Fruit fly (Drosophila melanogaster) whole organism, embryonic: ENCODE results near the gene Rnp4F.

Experiments used
- Atf-2 ChIP-seq: fragments of 200-800 bp; sonication (Bioruptor generic); optimal IDR thresholded peaks from 2 replicates; lab custom pipeline; 2016; ENCODE audit warnings: missing biosample characterization, missing genetic modification characterization
- CG10462 ChIP-seq: fragments of 200-800 bp; sonication (Bioruptor generic); optimal IDR thresholded peaks from 2 replicates; lab custom pipeline; 2016; ENCODE audit warnings: missing biosample characterization, missing genetic modification characterization
- CG11696 ChIP-seq: fragments of 200-800 bp; sonication (Bioruptor generic); IDR thresholded peaks from 2 replicates; pipeline ENCODE4 v1.3.6; 2022; ENCODE audit warnings: missing biosample characterization, missing genetic modification characterization
- CG12104 ChIP-seq: fragments of 200-800 bp; sonication (Bioruptor generic); optimal IDR thresholded peaks from 3 replicates; lab custom pipeline; 2016; ENCODE audit warnings: missing biosample characterization, missing genetic modification characterization
- CG12769 ChIP-seq: fragments of 200-800 bp; sonication (Bioruptor generic); optimal IDR thresholded peaks from 2 replicates; lab custom pipeline; 2019; ENCODE audit warnings: missing biosample characterization, mild to moderate bottlenecking, missing genetic modification characterization, moderate library complexity
- CG15011 ChIP-seq: fragments of 200-800 bp; sonication (Bioruptor generic); optimal IDR thresholded peaks from 3 replicates; lab custom pipeline; 2018; ENCODE audit warnings: missing biosample characterization, mild to moderate bottlenecking, missing genetic modification characterization
- CG15601 ChIP-seq: fragments of 200-800 bp; sonication (Bioruptor generic); optimal IDR thresholded peaks from 3 replicates; lab custom pipeline; 2019; ENCODE audit warnings: missing biosample characterization, mild to moderate bottlenecking, missing genetic modification characterization, moderate library complexity
- CG2120 ChIP-seq: fragments of 200-800 bp; sonication (Bioruptor generic); optimal IDR thresholded peaks from 3 replicates; lab custom pipeline; 2016; ENCODE audit warnings: missing biosample characterization, missing genetic modification characterization
- CG2129 ChIP-seq: fragments of 200-800 bp; sonication (Bioruptor generic); IDR thresholded peaks from 2 replicates; pipeline ENCODE4 v1.3.6; 2022; ENCODE audit warnings: missing biosample characterization, missing genetic modification characterization; ENCODE audit not compliant: partially characterized antibody
- CG31388 ChIP-seq: fragments of 200-800 bp; sonication (Bioruptor generic); optimal IDR thresholded peaks from 2 replicates; lab custom pipeline; 2016; ENCODE audit warnings: missing biosample characterization, missing genetic modification characterization
- CG32532 ChIP-seq: fragments of 200-800 bp; sonication (Bioruptor generic); IDR thresholded peaks from 2 replicates; pipeline ENCODE4 v1.3.6; 2022; ENCODE audit warnings: missing biosample characterization, missing genetic modification characterization
- CG4328 ChIP-seq: fragments of 200-800 bp; sonication (Bioruptor generic); optimal IDR thresholded peaks from 3 replicates; lab custom pipeline; 2017; ENCODE audit warnings: missing biosample characterization, missing genetic modification reagents, missing genetic modification characterization
- CG4707 ChIP-seq: fragments of 200-800 bp; sonication (Bioruptor generic); optimal IDR thresholded peaks from 2 replicates; lab custom pipeline; 2018; ENCODE audit warnings: missing biosample characterization, mild to moderate bottlenecking, missing genetic modification characterization, moderate library complexity
- CG4820 ChIP-seq: fragments of 200-800 bp; sonication (Bioruptor generic); optimal IDR thresholded peaks from 3 replicates; lab custom pipeline; 2016; ENCODE audit warnings: missing biosample characterization, missing genetic modification characterization
- CG7271 ChIP-seq: fragments of 200-800 bp; sonication (Bioruptor generic); optimal IDR thresholded peaks from 2 replicates; lab custom pipeline; 2018; ENCODE audit warnings: missing biosample characterization, mild to moderate bottlenecking, missing genetic modification characterization, moderate library complexity
- CG8290 ChIP-seq, 3 experiments: fragments of 200-800 bp; sonication (Bioruptor generic); optimal IDR thresholded peaks; 2 replicates each; lab custom pipeline; 2016 to 2019; ENCODE audit warnings: missing biosample characterization in 3 of 3, missing genetic modification characterization in 3 of 3, mild to moderate bottlenecking in 2 of 3, moderate library complexity in 1 of 3
- CkIIα-i1 ChIP-seq: fragments of 200-800 bp; sonication (Bioruptor generic); IDR thresholded peaks from 2 replicates; pipeline ENCODE4 v1.3.6; 2022; ENCODE audit warnings: missing biosample characterization, missing genetic modification characterization
- CrebB ChIP-seq: fragments of 200-800 bp; sonication (Bioruptor generic); optimal IDR thresholded peaks from 3 replicates; lab custom pipeline; 2018; ENCODE audit warnings: missing biosample characterization, mild to moderate bottlenecking, missing genetic modification characterization
- Doc2 ChIP-seq: fragments of 200-800 bp; sonication (Bioruptor generic); IDR thresholded peaks from 2 replicates; pipeline ENCODE4 v1.3.6; 2022; ENCODE audit warnings: missing biosample characterization, missing genetic modification characterization
- GATAe ChIP-seq: fragments of 200-800 bp; sonication (Bioruptor generic); conservative IDR thresholded peaks from 2 replicates; pipeline ENCODE4 v1.3.6; 2022; ENCODE audit warnings: missing biosample characterization, missing genetic modification characterization
- Hsf ChIP-seq: fragments of 200-800 bp; sonication (Bioruptor generic); optimal IDR thresholded peaks from 3 replicates; lab custom pipeline; 2016; ENCODE audit warnings: missing biosample characterization, missing genetic modification characterization
- MBD-R2 ChIP-seq: fragments of 200-800 bp; sonication (Bioruptor generic); IDR thresholded peaks from 2 replicates; pipeline ENCODE4 v1.3.6; 2022; ENCODE audit warnings: missing biosample characterization, missing genetic modification characterization
- Mad ChIP-seq: fragments of 200-800 bp; sonication (Bioruptor generic); optimal IDR thresholded peaks from 2 replicates; lab custom pipeline; 2016; ENCODE audit warnings: missing biosample characterization, missing genetic modification characterization
- NC2α ChIP-seq: fragments of 200-800 bp; sonication (Bioruptor generic); optimal IDR thresholded peaks from 2 replicates; lab custom pipeline; 2016; ENCODE audit warnings: missing biosample characterization, missing genetic modification characterization
- Pdp1 ChIP-seq, 2 experiments: fragments of 200-800 bp; sonication (Bioruptor generic); optimal IDR thresholded peaks; 3 replicates each; lab custom pipeline; 2016; ENCODE audit warnings: missing biosample characterization in 2 of 2, missing genetic modification characterization in 2 of 2, mild to moderate bottlenecking in 1 of 2, moderate library complexity in 1 of 2
- Ptx1 ChIP-seq: fragments of 200-800 bp; sonication (Bioruptor generic); IDR thresholded peaks from 2 replicates; pipeline ENCODE4 v1.3.6; 2022; ENCODE audit warnings: missing biosample characterization, missing genetic modification characterization
- Sin3A ChIP-seq: fragments of >200 bp; optimal IDR thresholded peaks from 2 replicates; lab custom pipeline; 2018
- Six4 ChIP-seq: fragments of 200-800 bp; sonication (Bioruptor generic); optimal IDR thresholded peaks from 2 replicates; lab custom pipeline; 2016; ENCODE audit warnings: missing biosample characterization, missing genetic modification characterization
- Sox102F ChIP-seq: fragments of 200-800 bp; sonication (Bioruptor generic); optimal IDR thresholded peaks from 2 replicates; lab custom pipeline; 2018; ENCODE audit warnings: missing biosample characterization, mild to moderate bottlenecking, missing genetic modification characterization, moderate library complexity
- Usf ChIP-seq: fragments of 200-800 bp; sonication (Bioruptor generic); optimal IDR thresholded peaks from 2 replicates; lab custom pipeline; 2017; ENCODE audit warnings: missing genotype, missing biosample characterization, missing genetic modification characterization
- Xbp1 ChIP-seq: fragments of 200-800 bp; sonication (Bioruptor generic); optimal IDR thresholded peaks from 3 replicates; lab custom pipeline; 2016; ENCODE audit warnings: missing biosample characterization, mild to moderate bottlenecking, missing genetic modification characterization
- btn ChIP-seq: fragments of 200-800 bp; sonication (Bioruptor generic); optimal IDR thresholded peaks from 2 replicates; lab custom pipeline; 2016; ENCODE audit warnings: missing biosample characterization, missing genetic modification characterization
- cwo ChIP-seq: fragments of 200-800 bp; sonication (Bioruptor generic); optimal IDR thresholded peaks from 3 replicates; lab custom pipeline; 2017; ENCODE audit warnings: missing biosample characterization, missing genetic modification characterization, mild to moderate bottlenecking, moderate library complexity, missing genetic modification reagents
- dysf ChIP-seq: fragments of 200-800 bp; sonication (Bioruptor generic); IDR thresholded peaks from 3 replicates; pipeline ENCODE4 v1.3.6; 2022; ENCODE audit warnings: missing biosample characterization, missing genetic modification characterization
- en ChIP-seq: fragments of 200-800 bp; sonication (Bioruptor generic); optimal IDR thresholded peaks from 2 replicates; lab custom pipeline; 2016; ENCODE audit warnings: missing biosample characterization, missing genetic modification characterization
- fu2 ChIP-seq: fragments of 200-800 bp; sonication (Bioruptor generic); optimal IDR thresholded peaks from 2 replicates; lab custom pipeline; 2016; ENCODE audit warnings: missing biosample characterization, missing genetic modification characterization
- gsb ChIP-seq: fragments of 200-800 bp; sonication (Bioruptor generic); IDR thresholded peaks from 2 replicates; pipeline ENCODE4 v1.3.6; 2022; ENCODE audit warnings: missing biosample characterization, missing genetic modification characterization
- hkb ChIP-seq, 2 experiments: fragments of 200-800 bp in 1 of 2; fragments of >200 bp in 1 of 2; sonication (Bioruptor generic) in 1 of 2; IDR thresholded peaks in 1 of 2; optimal IDR thresholded peaks in 1 of 2; 2 replicates each; pipeline versions ENCODE4 v1.3.6 to Lab custom; 2017 to 2022; ENCODE audit warnings: missing biosample characterization in 1 of 2, missing genetic modification characterization in 1 of 2
- lilli ChIP-seq: fragments of 200-800 bp; sonication (Bioruptor generic); optimal IDR thresholded peaks from 3 replicates; lab custom pipeline; 2016; ENCODE audit warnings: missing biosample characterization, missing genetic modification characterization
- nmo ChIP-seq: fragments of 200-800 bp; sonication (Bioruptor generic); optimal IDR thresholded peaks from 2 replicates; lab custom pipeline; 2018; ENCODE audit warnings: missing biosample characterization, mild to moderate bottlenecking, missing genetic modification characterization, moderate library complexity
- oc ChIP-seq: fragments of 200-800 bp; sonication (Bioruptor generic); optimal IDR thresholded peaks from 2 replicates; lab custom pipeline; 2018; ENCODE audit warnings: missing biosample characterization, mild to moderate bottlenecking, missing genetic modification characterization, moderate library complexity
- p53 ChIP-seq: fragments of 200-800 bp; sonication (Bioruptor generic); optimal IDR thresholded peaks from 2 replicates; lab custom pipeline; 2016; ENCODE audit warnings: missing biosample characterization, missing genetic modification characterization
- phol ChIP-seq: fragments of 200-800 bp; sonication (Bioruptor generic); optimal IDR thresholded peaks from 3 replicates; lab custom pipeline; 2018; ENCODE audit warnings: missing biosample characterization, mild to moderate bottlenecking, missing genetic modification characterization, moderate library complexity
- pros ChIP-seq: fragments of 200-800 bp; sonication (Bioruptor generic); optimal IDR thresholded peaks from 3 replicates; lab custom pipeline; 2019; ENCODE audit warnings: missing biosample characterization, mild to moderate bottlenecking, missing genetic modification characterization, moderate library complexity
- pum ChIP-seq: fragments of 200-800 bp; sonication (Bioruptor generic); optimal IDR thresholded peaks from 2 replicates; lab custom pipeline; 2016; ENCODE audit warnings: missing biosample characterization, missing genetic modification characterization
- run ChIP-seq: fragments of 200-800 bp; sonication (Bioruptor generic); optimal IDR thresholded peaks from 3 replicates; lab custom pipeline; 2018; ENCODE audit warnings: missing biosample characterization, mild to moderate bottlenecking, missing genetic modification characterization
- sd ChIP-seq: fragments of 200-800 bp; sonication (Bioruptor generic); optimal IDR thresholded peaks from 3 replicates; lab custom pipeline; 2018; ENCODE audit warnings: missing biosample characterization, mild to moderate bottlenecking, missing genetic modification characterization, moderate library complexity
- shn ChIP-seq: fragments of 200-800 bp; sonication (Bioruptor generic); optimal IDR thresholded peaks from 3 replicates; lab custom pipeline; 2016; ENCODE audit warnings: missing biosample characterization, missing genetic modification characterization
- twi ChIP-seq: fragments of 200-800 bp; optimal IDR thresholded peaks from 2 replicates; lab custom pipeline; 2019; ENCODE audit warnings: missing biosample characterization, mild to moderate bottlenecking, missing genetic modification characterization, moderate library complexity
- tx ChIP-seq: fragments of 200-800 bp; sonication (Bioruptor generic); optimal IDR thresholded peaks from 2 replicates; lab custom pipeline; 2016; ENCODE audit warnings: missing biosample characterization, missing genetic modification characterization
- unpg ChIP-seq: fragments of 200-800 bp; sonication (Bioruptor generic); optimal IDR thresholded peaks from 3 replicates; lab custom pipeline; 2018; ENCODE audit warnings: missing biosample characterization, mild to moderate bottlenecking, missing genetic modification characterization, moderate library complexity

Rnp4F gene

DNA sequence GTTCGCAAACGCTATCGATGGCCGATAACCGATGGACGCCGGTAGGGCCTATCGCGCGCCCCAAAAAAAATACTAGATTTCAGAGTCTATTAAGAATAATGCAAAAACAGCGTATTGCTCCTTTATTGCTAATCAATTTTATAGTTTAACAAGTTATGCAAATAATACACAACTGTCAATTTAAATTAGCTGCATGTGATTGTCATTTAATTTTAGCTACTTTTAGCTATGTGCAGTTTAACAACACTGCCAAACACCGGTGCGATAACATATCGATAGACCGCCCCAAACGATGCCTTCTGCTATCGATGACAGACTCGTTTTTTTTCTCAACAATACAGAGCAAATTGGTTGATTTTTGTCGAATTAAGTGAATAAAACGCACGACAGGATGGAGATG, 13.5 kb downstream of the Rnp4F start, which contains the start of the genes Cdk7 and snf (continued):
- TF ChIP-seq en (GFP tag; lab: Kevin White, UChicago) (no peak), CG8290 (GFP tag; optimal IDR thresholded peaks at IDR 0.05; lab: Kevin White, UChicago) (no peak), CG8290 (tag; optimal IDR thresholded peaks at IDR 0.05; lab: Kevin White, UChicago) (no peak), nmo (GFP tag; lab: Kevin White, UChicago) (peak; percentile 65), tx (GFP tag; lab: Kevin White, UChicago) (peak; percentile 18), lilli (GFP tag; lab: Kevin White, UChicago) (peak; percentile 71), cwo (GFP tag; lab: Kevin White, UChicago) (no peak), Pdp1 (GFP tag; optimal IDR thresholded peaks at IDR 0.05; lab: Kevin White, UChicago) (peak in 1 of 2 experiments; percentile 22), CG12769 (tag; lab: Kevin White, UChicago) (no peak), Mad (GFP tag; lab: Kevin White, UChicago) (peak; percentile 32), CrebB (tag; lab: Kevin White, UChicago) (no peak), CG11696 (no peak), Ptx1 (peak; percentile 36; the same call in 1 of the 2 replicates), Xbp1 (GFP tag; lab: Kevin White, UChicago) (peak; percentile 56), GATAe (GFP tag; lab: Robert Waterston, UW) (no peak), CG2129 (GFP tag; lab: Robert Waterston, UW) (peak; percentile 74), CG10462 (GFP tag; lab: Kevin White, UChicago) (no peak), CkIIα-i1 (no peak), CG15011 (GFP tag; lab: Kevin White, UChicago) (no peak), phol (peak; percentile 60), CG32532 (GFP tag; lab: Robert Waterston, UW) (peak; percentile 38; the same call in 1 of the 2 replicates), CG4328 (GFP tag; lab: Kevin White, UChicago) (no peak), NC2α (GFP tag; lab: Kevin White, UChicago) (no peak), CG4707 (GFP tag; lab: Kevin White, UChicago) (no peak), CG12104 (GFP tag; lab: Kevin White, UChicago) (no peak), unpg (no peak), Atf-2 (GFP tag; lab: Kevin White, UChicago) (peak; percentile 2), dysf (GFP tag; lab: Robert Waterston, UW) (no peak), pros (GFP tag; lab: Kevin White, UChicago) (no peak), hkb (optimal IDR thresholded peaks at IDR 0.05; lab: Kevin White, UChicago) (no peak), hkb (GFP tag; IDR thresholded peaks at IDR 0.05; lab: Robert Waterston, UW) (no peak), CG31388 (no peak), Sox102F (GFP tag; lab: Kevin White, UChicago) (peak; percentile 16), fu2 (GFP tag; lab: Kevin White, UChicago) (peak; percentile 49), CG4820 (GFP tag; lab: Kevin White, UChicago) (peak; percentile 16), CG2120 (GFP tag; lab: Kevin White, UChicago) (peak; percentile 63), shn (GFP tag; lab: Kevin White, UChicago) (peak; percentile 43), run (tag; lab: Kevin White, UChicago) (no peak), pum (GFP tag; lab: Kevin White, UChicago) (peak; percentile 20), btn (no peak), Hsf (GFP tag; lab: Kevin White, UChicago) (peak; percentile 70), twi (tag; lab: Kevin White, UChicago) (no peak), Usf (GFP tag; lab: Kevin White, UChicago) (no peak), Six4 (GFP tag; lab: Kevin White, UChicago) (no peak), Doc2 (GFP tag; lab: Robert Waterston, UW) (no peak), MBD-R2 (peak; percentile 68), p53 (GFP tag; lab: Kevin White, UChicago) (peak; percentile 4), Sin3A (lab: Kevin White, UChicago) (peak; percentile 95), CG15601 (tag; lab: Kevin White, UChicago) (peak; percentile 20), gsb (GFP tag; lab: Robert Waterston, UW) (no peak), oc (tag; lab: Kevin White, UChicago) (no peak), CG7271 (tag; lab: Kevin White, UChicago) (no peak), sd (no peak)
